Fruit fly (Drosophila melanogaster): ENCODE results near the gene Nedd8.

DNA sequence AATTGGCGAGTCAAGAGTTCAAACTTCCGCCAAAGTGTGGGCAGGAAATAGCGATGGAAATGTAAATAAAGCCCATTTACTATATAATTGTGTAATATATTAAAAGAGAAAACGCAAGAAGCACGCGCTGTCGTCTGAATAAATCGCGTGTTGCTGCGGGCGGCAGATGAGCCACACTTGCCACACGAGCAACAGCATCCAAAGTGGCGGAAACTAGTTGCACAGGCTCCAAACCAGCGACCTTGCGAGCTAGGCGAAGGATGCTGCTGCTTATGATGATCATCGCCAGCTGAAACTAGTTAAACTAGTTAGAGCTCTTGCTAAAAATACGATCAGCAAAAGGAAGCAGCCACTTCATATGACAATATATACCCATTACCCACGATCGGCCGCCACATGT, 27.8 kb upstream of the Nedd8 start:
- TF ChIP-seq ind (GFP tag; optimal IDR thresholded peaks at IDR 0.05) (no peak), CG4360 (GFP tag; IDR thresholded peaks at IDR 0.05) (no peak), Dip2 (GFP tag; IDR thresholded peaks at IDR 0.05) (no peak), Awh (GFP tag; IDR thresholded peaks at IDR 0.05) (no peak), sim (GFP tag; IDR thresholded peaks at IDR 0.05) (no peak), CG8765 (GFP tag; IDR thresholded peaks at IDR 0.05) (no peak)

Data from whole organism, embryonic.